Worm (Caenorhabditis elegans): ENCODE measurements around the gene srj-10.

DNA sequence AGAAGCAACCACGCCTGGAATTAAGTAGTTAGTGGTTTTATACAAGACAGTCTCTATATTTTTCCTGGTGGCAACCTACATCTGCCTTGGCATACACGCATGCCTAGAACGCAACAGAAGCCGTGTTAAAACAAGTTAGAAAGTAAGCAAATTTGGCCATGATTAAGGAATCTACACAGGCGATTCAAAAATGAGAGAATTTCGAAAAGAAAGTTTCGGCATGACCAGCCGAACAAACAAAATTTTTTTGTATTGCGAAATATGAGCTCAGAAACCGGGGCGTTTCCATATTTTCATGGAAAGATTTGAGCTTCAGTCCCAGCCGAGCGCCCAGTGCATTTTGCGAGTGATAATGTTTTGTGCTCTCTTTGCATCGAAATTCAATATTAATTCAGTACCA lies 13.6 kb downstream of the srj-10 start, which contains the start of gene F14H3.15:
- no peak for TF ChIP-seq rnt-1 (tag; optimal IDR thresholded peaks at IDR 0.05)
- no peak for TF ChIP-seq elt-3 (tag; optimal IDR thresholded peaks at IDR 0.05)

Data from whole organism, L1 larva.